Worm (Caenorhabditis elegans) whole organism, L1 larva: ENCODE data around the gene C17E7.12.

Experiments used
- C04F5.9 ChIP-seq: sonication (generic microtip); optimal IDR thresholded peaks from 2 replicates; lab custom pipeline; 2016; ENCODE audit warnings: missing genetic modification characterization, missing compliant biosample characterization
- Y116A8C.19 ChIP-seq: sonication (generic microtip); optimal IDR thresholded peaks from 2 replicates; lab custom pipeline; 2016; ENCODE audit warnings: missing compliant biosample characterization, missing genetic modification characterization, borderline replicate concordance
- blmp-1 ChIP-seq: fragments of 150-350 bp; optimal IDR thresholded peaks from 2 replicates; lab custom pipeline; 2014; ENCODE audit warnings: missing biosample characterization, missing genetic modification characterization
- ceh-88 ChIP-seq: fragments of 200-800 bp; sonication (Bioruptor generic); IDR thresholded peaks from 2 replicates; pipeline ENCODE4 v1.3.6; 2022; ENCODE audit warnings: missing genetic modification characterization, missing compliant biosample characterization
- dpl-1 ChIP-seq, 3 experiments: fragments of 150-350 bp in 2 of 3; sonication (generic microtip) in 1 of 3; optimal IDR thresholded peaks; 2 replicates each; lab custom pipeline; 2014 to 2017; ENCODE audit warnings: missing biosample characterization in 3 of 3, missing genetic modification characterization in 3 of 3, missing genetic modification reagents in 3 of 3
- efl-1 ChIP-seq, 4 experiments: fragments of 150-350 bp; optimal IDR thresholded peaks in 3 of 4; peaks in 1 of 4; 1 replicate in 1 of 4; 2 replicates in 3 of 4; lab custom pipeline; 2014; ENCODE audit warnings: missing biosample characterization in 2 of 4, missing genetic modification characterization in 2 of 4, missing genetic modification reagents in 2 of 4
- fkh-4 ChIP-seq: sonication (generic microtip); optimal IDR thresholded peaks from 2 replicates; lab custom pipeline; 2016; ENCODE audit warnings: missing compliant biosample characterization, missing genetic modification characterization, borderline replicate concordance
- fkh-8 ChIP-seq: sonication (generic microtip); optimal IDR thresholded peaks from 2 replicates; lab custom pipeline; 2016; ENCODE audit warnings: mild to moderate bottlenecking, missing genetic modification characterization, missing compliant biosample characterization
- fos-1 ChIP-seq: fragments of 150-350 bp; optimal IDR thresholded peaks from 2 replicates; lab custom pipeline; 2014; ENCODE audit warnings: missing biosample characterization, missing genetic modification characterization
- hlh-4 ChIP-seq: sonication (generic microtip); optimal IDR thresholded peaks from 2 replicates; lab custom pipeline; 2016; ENCODE audit warnings: mild to moderate bottlenecking, missing genetic modification characterization, missing compliant biosample characterization
- isw-1 ChIP-seq: fragments of 200-800 bp; sonication (Bioruptor generic); IDR thresholded peaks from 2 replicates; pipeline ENCODE4 v1.3.6; 2022; ENCODE audit warnings: missing genetic modification characterization, missing compliant biosample characterization
- lin-13 ChIP-seq: fragments of 150-350 bp; optimal IDR thresholded peaks from 2 replicates; lab custom pipeline; 2014; ENCODE audit warnings: missing biosample characterization, missing genetic modification reagents, missing genetic modification characterization
- lin-15B ChIP-seq: fragments of 150-350 bp; sonication (generic microtip); optimal IDR thresholded peaks from 3 replicates; lab custom pipeline; 2014; ENCODE audit warnings: missing biosample characterization, missing genetic modification characterization
- lin-35 ChIP-seq, 2 experiments: fragments of 150-350 bp; optimal IDR thresholded peaks; 2 replicates each; lab custom pipeline; 2014; ENCODE audit warnings: missing biosample characterization in 2 of 2, missing genetic modification characterization in 2 of 2, missing genetic modification reagents in 2 of 2
- lir-3 ChIP-seq: sonication (generic microtip); optimal IDR thresholded peaks from 2 replicates; lab custom pipeline; 2016; ENCODE audit warnings: mild to moderate bottlenecking, missing genetic modification characterization, moderate library complexity, missing compliant biosample characterization; ENCODE audit not compliant: poor library complexity
- lsy-2 ChIP-seq, 2 experiments: fragments of 150-350 bp; optimal IDR thresholded peaks; 2 replicates each; lab custom pipeline; 2014; ENCODE audit warnings: missing biosample characterization in 2 of 2, missing genetic modification characterization in 2 of 2
- mef-2 ChIP-seq: fragments of 150-350 bp; optimal IDR thresholded peaks from 2 replicates; lab custom pipeline; 2014; ENCODE audit warnings: missing biosample characterization, missing genetic modification characterization
- mep-1 ChIP-seq: fragments of 150-350 bp; optimal IDR thresholded peaks from 2 replicates; lab custom pipeline; 2014; ENCODE audit warnings: missing biosample characterization, missing genetic modification characterization
- nhr-11 ChIP-seq: fragments of 150-350 bp; optimal IDR thresholded peaks from 2 replicates; lab custom pipeline; 2014; ENCODE audit warnings: missing biosample characterization, missing genetic modification characterization
- nhr-12 ChIP-seq: sonication (generic microtip); optimal IDR thresholded peaks from 2 replicates; lab custom pipeline; 2017; ENCODE audit warnings: missing biosample characterization, missing genetic modification characterization
- nhr-71 ChIP-seq: sonication (generic microtip); optimal IDR thresholded peaks from 2 replicates; lab custom pipeline; 2016; ENCODE audit warnings: mild to moderate bottlenecking, missing genetic modification characterization, moderate library complexity, missing compliant biosample characterization
- nhr-77 ChIP-seq: fragments of 150-350 bp; optimal IDR thresholded peaks from 2 replicates; lab custom pipeline; 2014; ENCODE audit warnings: missing biosample characterization, missing genetic modification characterization
- nhr-85 ChIP-seq: sonication (generic microtip); peaks from one replicate; lab custom pipeline; 2016; ENCODE audit warnings: missing genetic modification characterization, inconsistent platforms, missing compliant biosample characterization
- nhr-90 ChIP-seq: sonication (generic microtip); optimal IDR thresholded peaks from 2 replicates; lab custom pipeline; 2016; ENCODE audit warnings: mild to moderate bottlenecking, missing genetic modification characterization, missing compliant biosample characterization; ENCODE audit not compliant: poor library complexity
- pax-3 ChIP-seq: fragments of 200-800 bp; sonication (Bioruptor generic); optimal IDR thresholded peaks from 2 replicates; lab custom pipeline; 2018; ENCODE audit warnings: mild to moderate bottlenecking, missing genetic modification characterization, moderate library complexity, missing compliant biosample characterization
- rnt-1 ChIP-seq: sonication (generic microtip); optimal IDR thresholded peaks from 2 replicates; lab custom pipeline; 2016; ENCODE audit warnings: mild to moderate bottlenecking, missing genetic modification characterization, moderate library complexity, missing compliant biosample characterization
- skn-1 ChIP-seq: fragments of 150-350 bp; optimal IDR thresholded peaks from 2 replicates; lab custom pipeline; 2014; ENCODE audit warnings: missing biosample characterization, missing genetic modification characterization
- snpc-4 ChIP-seq: fragments of 150-350 bp; optimal IDR thresholded peaks from 2 replicates; lab custom pipeline; 2014; ENCODE audit warnings: missing biosample characterization, missing genetic modification characterization
- swsn-7 ChIP-seq: sonication (generic microtip); optimal IDR thresholded peaks from 2 replicates; lab custom pipeline; 2016; ENCODE audit warnings: missing genetic modification characterization, missing compliant biosample characterization
- tlp-1 ChIP-seq: fragments of 150-350 bp; optimal IDR thresholded peaks from 2 replicates; lab custom pipeline; 2014; ENCODE audit warnings: missing biosample characterization, missing genetic modification characterization
- unc-62 ChIP-seq: fragments of 150-350 bp; optimal IDR thresholded peaks from 2 replicates; lab custom pipeline; 2014; ENCODE audit warnings: missing biosample characterization, missing genetic modification reagents, missing genetic modification characterization
- vab-15 ChIP-seq: sonication (generic microtip); optimal IDR thresholded peaks from 2 replicates; lab custom pipeline; 2017; ENCODE audit warnings: missing genotype, mild to moderate bottlenecking, missing genetic modification characterization, missing compliant biosample characterization
- ztf-4 ChIP-seq: fragments of 150-350 bp; optimal IDR thresholded peaks from 2 replicates; lab custom pipeline; 2014; ENCODE audit warnings: missing biosample characterization, missing genetic modification characterization

The C17E7.12 gene

ce11 chrV:3905841-3906240 is 14.0 kb upstream of the C17E7.12 start, which contains the start of gene nhr-156:
TSS of gene nhr-156 (plus strand) at chrV:3906106.
- peak; percentile 64 for TF ChIP-seq nhr-85 (tag; lab: Kevin White, UChicago)
- peak; percentile 78 for TF ChIP-seq blmp-1 (tag; lab: Kevin White, UChicago)
- no peak for TF ChIP-seq pax-3 (tag; lab: Kevin White, UChicago)
- TF ChIP-seq fkh-8 (tag; lab: Kevin White, UChicago), result no peak
- TF ChIP-seq ztf-4 (tag; lab: Kevin White, UChicago), result no peak
- peak in 1 of 2 experiments; percentile 22 for TF ChIP-seq efl-1 (optimal IDR thresholded peaks at IDR 0.05; lab: Kevin White, UChicago)
- peak in 1 of 2 experiments; percentile 8 for TF ChIP-seq efl-1 (GFP tag; optimal IDR thresholded peaks at IDR 0.05 in 1 of 2; lab: Kevin White, UChicago)
- TF ChIP-seq lin-15B (tag; lab: Kevin White, UChicago), result no peak
- TF ChIP-seq lin-35 (GFP tag; optimal IDR thresholded peaks at IDR 0.05; lab: Kevin White, UChicago), result peak in 1 of 2 experiments; percentile 13
- peak; percentile 11 for TF ChIP-seq rnt-1 (tag; lab: Kevin White, UChicago)
- TF ChIP-seq dpl-1 (GFP tag; optimal IDR thresholded peaks at IDR 0.05; lab: Kevin White, UChicago), result peak in 1 of 3 experiments; percentile 9
- TF ChIP-seq, all 84 proteins: peak for 6

ce11 chrV:3903424-3903823 is 11.6 kb upstream of the C17E7.12 start:
- TF ChIP-seq efl-1 (optimal IDR thresholded peaks at IDR 0.05; lab: Kevin White, UChicago) (no peak), efl-1 (GFP tag; optimal IDR thresholded peaks at IDR 0.05 in 1 of 2; lab: Kevin White, UChicago) (peak in 1 of 2 experiments; percentile 33), fkh-4 (tag; lab: Kevin White, UChicago) (no peak)

ce11 chrV:3902458-3903157 is 10.8 kb upstream of the C17E7.12 start, which contains the start of the genes str-229 and srh-190:
TSS of gene str-229 (minus strand) at chrV:3902558.
TSS of gene srh-190 (plus strand) at chrV:3903107.
- TF ChIP-seq fkh-8 (tag; lab: Kevin White, UChicago) (no peak), unc-62 (no peak), tlp-1 (no peak), isw-1 (no peak), Y116A8C.19 (tag; lab: Kevin White, UChicago) (no peak), nhr-11 (no peak), C04F5.9 (no peak), vab-15 (tag; lab: Kevin White, UChicago) (no peak), ztf-4 (tag; lab: Kevin White, UChicago) (no peak), lir-3 (tag; lab: Kevin White, UChicago) (no peak), lin-13 (GFP tag; lab: Kevin White, UChicago) (no peak), skn-1 (tag; lab: Kevin White, UChicago) (no peak), swsn-7 (tag; lab: Kevin White, UChicago) (no peak), nhr-12 (tag; lab: Kevin White, UChicago) (no peak), fos-1 (tag; lab: Kevin White, UChicago) (no peak), rnt-1 (tag; lab: Kevin White, UChicago) (no peak)

- TF ChIP-seq blmp-1 (tag; lab: Kevin White, UChicago) (no peak), ceh-88 (GFP tag; lab: Robert Waterston, UW) (no peak), mef-2 (no peak), nhr-71 (tag; lab: Kevin White, UChicago) (no peak), C04F5.9 (no peak), nhr-77 (tag; lab: Kevin White, UChicago) (no peak), hlh-4 (tag; lab: Kevin White, UChicago) (no peak)
Measured at ce11 chrV:3900102-3900501, 8.3 kb upstream of the C17E7.12 start, which contains the start of gene irld-22. TSS of gene irld-22 (minus strand) at chrV:3900202.

- TF ChIP-seq pax-3 (tag; lab: Kevin White, UChicago), result no peak
- no peak for TF ChIP-seq nhr-85 (tag; lab: Kevin White, UChicago)
- TF ChIP-seq nhr-11, result no peak
Measured at ce11 chrV:3896018-3896417, 4.2 kb upstream of the C17E7.12 start.

ce11 chrV:3894661-3895060 is 2.8 kb upstream of the C17E7.12 start, which contains the start of gene sre-9:
TSS of gene sre-9 (plus strand) at chrV:3894961.
- TF ChIP-seq lsy-2 (tag; optimal IDR thresholded peaks at IDR 0.05; lab: Kevin White, UChicago) (no peak), nhr-90 (tag; lab: Kevin White, UChicago) (no peak), mep-1 (tag; lab: Kevin White, UChicago) (no peak), nhr-77 (tag; lab: Kevin White, UChicago) (no peak), snpc-4 (tag; lab: Kevin White, UChicago) (no peak)
